Worm (Caenorhabditis elegans): Measurements from ENCODE around the gene srw-16.

DNA sequence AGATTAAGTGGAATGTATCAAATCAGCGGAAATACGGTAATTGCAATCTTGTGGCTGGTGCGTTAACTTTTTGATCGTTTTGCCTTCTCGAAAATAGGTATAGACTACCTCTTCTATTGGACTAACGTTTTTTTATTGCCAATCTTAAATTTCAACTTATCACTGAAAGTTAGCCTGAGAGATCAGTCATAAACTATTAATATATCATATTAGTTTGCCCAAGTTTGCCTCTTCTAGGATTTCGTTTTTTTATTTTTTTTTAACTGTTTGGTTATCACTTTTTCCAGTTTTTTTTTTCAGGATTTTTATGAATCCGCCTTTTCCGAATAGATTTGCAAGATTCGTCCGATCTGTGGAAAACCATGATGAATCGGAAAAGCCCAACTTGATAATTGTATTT is 30.2 kb downstream of the srw-16 start, which contains the start of gene kin-30:
- TF ChIP-seq nhr-77 (tag; optimal IDR thresholded peaks at IDR 0.05) (no peak), nhr-237 (tag; optimal IDR thresholded peaks at IDR 0.05) (no peak), pqm-1 (tag; optimal IDR thresholded peaks at IDR 0.05) (no peak), fos-1 (tag; optimal IDR thresholded peaks at IDR 0.05) (no peak), irx-1 (tag; optimal IDR thresholded peaks at IDR 0.05) (no peak), nhr-11 (tag; optimal IDR thresholded peaks at IDR 0.05) (no peak), Y116A8C.19 (tag; optimal IDR thresholded peaks at IDR 0.05; ENCODE audit: borderline replicate concordance) (no peak), ztf-11 (tag; optimal IDR thresholded peaks at IDR 0.05) (no peak), lin-35 (GFP tag; optimal IDR thresholded peaks at IDR 0.05) (no peak), egl-27 (tag; optimal IDR thresholded peaks at IDR 0.05) (no peak), zag-1 (tag; optimal IDR thresholded peaks at IDR 0.05) (no peak), pag-3 (tag; optimal IDR thresholded peaks at IDR 0.05; ENCODE audit: borderline replicate concordance, insufficient read depth) (no peak), nhr-28 (tag; optimal IDR thresholded peaks at IDR 0.05) (no peak)
